Worm (Caenorhabditis elegans) whole organism, L1 larva: ENCODE results near the gene F40D4.12.

Experiments
- alr-1 ChIP-seq: fragments of 200-800 bp; sonication (Bioruptor generic); optimal IDR thresholded peaks from 2 replicates; lab custom pipeline; 2018; ENCODE audit warnings: borderline replicate concordance, mild to moderate bottlenecking, missing genetic modification characterization, missing compliant biosample characterization
- ceh-90 ChIP-seq: sonication (generic microtip); optimal IDR thresholded peaks from 2 replicates; lab custom pipeline; 2016; ENCODE audit warnings: missing genetic modification characterization, missing compliant biosample characterization
- ces-1 ChIP-seq: fragments of 150-350 bp; optimal IDR thresholded peaks from 2 replicates; lab custom pipeline; 2014; ENCODE audit warnings: missing biosample characterization, missing genetic modification reagents, missing genetic modification characterization
- dpl-1 ChIP-seq, 3 experiments: fragments of 150-350 bp in 2 of 3; sonication (generic microtip) in 1 of 3; optimal IDR thresholded peaks; 2 replicates each; lab custom pipeline; 2014 to 2017; ENCODE audit warnings: missing biosample characterization in 3 of 3, missing genetic modification characterization in 3 of 3, missing genetic modification reagents in 3 of 3
- efl-1 ChIP-seq, 4 experiments: fragments of 150-350 bp; optimal IDR thresholded peaks in 3 of 4; peaks in 1 of 4; 1 replicate in 1 of 4; 2 replicates in 3 of 4; lab custom pipeline; 2014; ENCODE audit warnings: missing biosample characterization in 2 of 4, missing genetic modification characterization in 2 of 4, missing genetic modification reagents in 2 of 4
- efl-3 ChIP-seq: fragments of 200-800 bp; sonication (Bioruptor generic); optimal IDR thresholded peaks from 2 replicates; lab custom pipeline; 2018; ENCODE audit warnings: mild to moderate bottlenecking, missing genetic modification characterization, missing compliant biosample characterization
- egl-13 ChIP-seq: sonication (generic microtip); optimal IDR thresholded peaks from 2 replicates; lab custom pipeline; 2016; ENCODE audit warnings: missing genotype, missing genetic modification reagents, missing genetic modification characterization, missing compliant biosample characterization
- egl-27 ChIP-seq, 2 experiments: fragments of 150-350 bp in 1 of 2; sonication (generic microtip); optimal IDR thresholded peaks; 3 replicates each; lab custom pipeline; 2017 to 2018; ENCODE audit warnings: missing biosample characterization in 2 of 2, missing genetic modification characterization in 2 of 2, missing genetic modification reagents in 2 of 2
- ets-5 ChIP-seq: fragments of 200-800 bp; sonication (Bioruptor generic); IDR thresholded peaks from 2 replicates; pipeline ENCODE4 v1.3.6; 2022; ENCODE audit warnings: missing genetic modification characterization, missing compliant biosample characterization
- fos-1 ChIP-seq: fragments of 150-350 bp; optimal IDR thresholded peaks from 2 replicates; lab custom pipeline; 2014; ENCODE audit warnings: missing biosample characterization, missing genetic modification characterization
- hlh-4 ChIP-seq: sonication (generic microtip); optimal IDR thresholded peaks from 2 replicates; lab custom pipeline; 2016; ENCODE audit warnings: mild to moderate bottlenecking, missing genetic modification characterization, missing compliant biosample characterization
- hpl-2 ChIP-seq: fragments of 150-350 bp; optimal IDR thresholded peaks from 2 replicates; lab custom pipeline; 2014; ENCODE audit warnings: missing biosample characterization, missing genetic modification reagents, missing genetic modification characterization
- irx-1 ChIP-seq: sonication (generic microtip); optimal IDR thresholded peaks from 2 replicates; lab custom pipeline; 2016; ENCODE audit warnings: missing genetic modification characterization, missing compliant biosample characterization
- isw-1 ChIP-seq: fragments of 200-800 bp; sonication (Bioruptor generic); IDR thresholded peaks from 2 replicates; pipeline ENCODE4 v1.3.6; 2022; ENCODE audit warnings: missing genetic modification characterization, missing compliant biosample characterization
- lin-13 ChIP-seq: fragments of 150-350 bp; optimal IDR thresholded peaks from 2 replicates; lab custom pipeline; 2014; ENCODE audit warnings: missing biosample characterization, missing genetic modification reagents, missing genetic modification characterization
- lin-14 ChIP-seq: fragments of 200-800 bp; sonication (Bioruptor generic); optimal IDR thresholded peaks from 2 replicates; lab custom pipeline; 2018; ENCODE audit warnings: mild to moderate bottlenecking, missing genetic modification characterization, moderate library complexity, missing compliant biosample characterization
- lin-35 ChIP-seq, 2 experiments: fragments of 150-350 bp; optimal IDR thresholded peaks; 2 replicates each; lab custom pipeline; 2014; ENCODE audit warnings: missing biosample characterization in 2 of 2, missing genetic modification characterization in 2 of 2, missing genetic modification reagents in 2 of 2
- lin-39 ChIP-seq: fragments of 150-350 bp; optimal IDR thresholded peaks from 2 replicates; lab custom pipeline; 2014; ENCODE audit warnings: missing biosample characterization, missing genetic modification reagents, missing genetic modification characterization
- lsy-2 ChIP-seq, 2 experiments: fragments of 150-350 bp; optimal IDR thresholded peaks; 2 replicates each; lab custom pipeline; 2014; ENCODE audit warnings: missing biosample characterization in 2 of 2, missing genetic modification characterization in 2 of 2
- mab-9 ChIP-seq: fragments of 200-800 bp; sonication (Bioruptor generic); IDR thresholded peaks from 2 replicates; pipeline ENCODE4 v1.3.6; 2022; ENCODE audit warnings: missing genetic modification reagents, missing genetic modification characterization, missing compliant biosample characterization
- nhr-11 ChIP-seq: fragments of 150-350 bp; optimal IDR thresholded peaks from 2 replicates; lab custom pipeline; 2014; ENCODE audit warnings: missing biosample characterization, missing genetic modification characterization
- nhr-20 ChIP-seq: sonication (generic microtip); optimal IDR thresholded peaks from 2 replicates; lab custom pipeline; 2016; ENCODE audit warnings: mild to moderate bottlenecking, missing genetic modification characterization, missing compliant biosample characterization
- nhr-76 ChIP-seq: sonication (generic microtip); optimal IDR thresholded peaks from 2 replicates; lab custom pipeline; 2017; ENCODE audit warnings: missing biosample characterization, missing genetic modification characterization
- nhr-77 ChIP-seq: fragments of 150-350 bp; optimal IDR thresholded peaks from 2 replicates; lab custom pipeline; 2014; ENCODE audit warnings: missing biosample characterization, missing genetic modification characterization
- nhr-84 ChIP-seq: sonication (generic microtip); optimal IDR thresholded peaks from 2 replicates; lab custom pipeline; 2017; ENCODE audit warnings: missing biosample characterization, missing genetic modification characterization
- snpc-4 ChIP-seq: fragments of 150-350 bp; optimal IDR thresholded peaks from 2 replicates; lab custom pipeline; 2014; ENCODE audit warnings: missing biosample characterization, missing genetic modification characterization
- sox-4 ChIP-seq: sonication (generic microtip); optimal IDR thresholded peaks from 2 replicates; lab custom pipeline; 2016; ENCODE audit warnings: missing genetic modification characterization, missing compliant biosample characterization
- tlp-1 ChIP-seq: fragments of 150-350 bp; optimal IDR thresholded peaks from 2 replicates; lab custom pipeline; 2014; ENCODE audit warnings: missing biosample characterization, missing genetic modification characterization
- unc-62 ChIP-seq: fragments of 150-350 bp; optimal IDR thresholded peaks from 2 replicates; lab custom pipeline; 2014; ENCODE audit warnings: missing biosample characterization, missing genetic modification reagents, missing genetic modification characterization
- unc-98 ChIP-seq: fragments of 200-800 bp; sonication (Bioruptor generic); IDR thresholded peaks from 2 replicates; pipeline ENCODE4 v1.3.6; 2022; ENCODE audit warnings: missing genetic modification characterization, missing compliant biosample characterization
- ztf-11 ChIP-seq, 2 experiments: sonication (generic microtip); optimal IDR thresholded peaks; 2 replicates each; lab custom pipeline; 2016 to 2017; ENCODE audit warnings: missing genetic modification characterization in 2 of 2, missing biosample characterization in 1 of 2, missing compliant biosample characterization in 1 of 2

F40D4.12 gene

DNA sequence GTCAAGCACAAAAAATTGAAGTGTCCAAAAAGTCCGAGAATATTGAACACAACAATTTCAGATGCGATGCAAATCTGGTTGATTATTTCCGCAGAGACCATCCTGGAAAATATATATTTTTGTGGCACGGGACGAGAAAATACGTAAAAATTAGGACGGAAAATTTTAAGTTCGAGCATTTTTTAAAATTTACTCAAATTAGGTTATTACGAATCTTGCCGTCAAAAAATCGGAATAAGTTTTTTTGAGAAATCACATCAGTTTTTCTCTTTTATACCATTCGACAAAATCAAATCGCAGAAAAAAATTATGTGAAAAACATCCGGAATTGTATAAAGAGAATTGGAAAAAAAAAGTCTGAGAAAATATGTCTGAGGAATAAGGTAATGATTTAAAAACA is 18.3 kb downstream of the F40D4.12 start, which contains the start of gene srsx-1:
Gene srsx-1 (minus strand): TSS at position 101 of the 400 bp plus-strand sequence.
- TF ChIP-seq sox-4 (no peak), ztf-11 (tag; optimal IDR thresholded peaks at IDR 0.05; lab: Kevin White, UChicago) (no peak), nhr-77 (tag; lab: Kevin White, UChicago) (no peak), nhr-76 (tag; lab: Kevin White, UChicago) (no peak), nhr-11 (no peak), efl-3 (GFP tag; lab: Kevin White, UChicago) (no peak), mab-9 (GFP tag; lab: Robert Waterston, UW) (no peak), isw-1 (no peak), egl-13 (tag; lab: Kevin White, UChicago) (no peak), tlp-1 (no peak), unc-62 (GFP tag; lab: Kevin White, UChicago) (no peak), alr-1 (tag; lab: Kevin White, UChicago) (no peak), ceh-90 (tag; lab: Kevin White, UChicago) (no peak)

- TF ChIP-seq hlh-4 (tag; lab: Kevin White, UChicago) (peak; percentile 45), ceh-90 (tag; lab: Kevin White, UChicago) (no peak)
Measured at ce11 chrV:17178457-17178856, 18.8 kb downstream of the F40D4.12 start, which contains the start of gene srh-174. TSS of gene srh-174 (plus strand) at chrV:17178757.

ce11 chrV:17182045-17182444 is 22.4 kb downstream of the F40D4.12 start, which contains the start of gene srh-159:
TSS of gene srh-159 (plus strand) at chrV:17182345.
- TF ChIP-seq egl-27 (tag; optimal IDR thresholded peaks at IDR 0.05; lab: Kevin White, UChicago) (no peak), hlh-4 (tag; lab: Kevin White, UChicago) (peak; percentile 90), nhr-84 (tag; lab: Kevin White, UChicago) (no peak)
- TF ChIP-seq, all 84 proteins: peak for 1

- TF ChIP-seq efl-3 (GFP tag; lab: Kevin White, UChicago) (no peak), efl-1 (optimal IDR thresholded peaks at IDR 0.05; lab: Kevin White, UChicago) (no peak), efl-1 (GFP tag; optimal IDR thresholded peaks at IDR 0.05 in 1 of 2; lab: Kevin White, UChicago) (no peak), irx-1 (tag; lab: Kevin White, UChicago) (no peak), isw-1 (no peak), nhr-20 (no peak), unc-98 (GFP tag; lab: Robert Waterston, UW) (no peak), ces-1 (GFP tag; lab: Kevin White, UChicago) (no peak), lsy-2 (tag; optimal IDR thresholded peaks at IDR 0.05; lab: Kevin White, UChicago) (no peak), fos-1 (tag; lab: Kevin White, UChicago) (no peak), lin-35 (GFP tag; optimal IDR thresholded peaks at IDR 0.05; lab: Kevin White, UChicago) (no peak), lin-39 (tag; lab: Kevin White, UChicago) (no peak), ets-5 (no peak), snpc-4 (tag; lab: Kevin White, UChicago) (no peak), dpl-1 (GFP tag; optimal IDR thresholded peaks at IDR 0.05; lab: Kevin White, UChicago) (no peak), mab-9 (GFP tag; lab: Robert Waterston, UW) (no peak), lin-14 (GFP tag; lab: Kevin White, UChicago) (no peak), lin-13 (GFP tag; lab: Kevin White, UChicago) (no peak), hpl-2 (GFP tag; lab: Kevin White, UChicago) (no peak)
Measured at ce11 chrV:17190399-17190798, 30.7 kb downstream of the F40D4.12 start, which contains the start of gene str-199. TSS of gene str-199 (minus strand) at chrV:17190499.

DNA sequence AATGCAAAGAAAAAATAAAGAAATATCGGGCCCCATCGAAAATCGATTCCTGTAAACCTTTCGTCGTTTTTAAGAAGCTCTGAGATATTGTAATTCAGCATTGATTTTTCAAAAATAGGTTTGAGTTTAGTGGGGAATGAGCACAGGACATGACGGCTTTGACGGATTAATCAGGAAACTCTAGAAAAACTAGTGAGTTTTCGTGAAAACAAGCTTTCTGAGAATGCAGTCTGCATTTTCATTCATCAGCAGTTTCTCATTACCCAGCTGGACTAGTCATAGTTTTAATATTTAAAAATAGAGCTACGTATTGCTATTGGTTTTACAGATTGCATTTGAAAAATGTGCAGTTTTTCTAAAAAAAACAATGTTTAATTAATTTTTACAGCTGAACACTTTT is 32.6 kb downstream of the F40D4.12 start, which contains the start of gene srz-47:
Gene srz-47 (minus strand): TSS at position 101 of the 400 bp plus-strand sequence.
- TF ChIP-seq hlh-4 (tag; lab: Kevin White, UChicago) (peak; percentile 29), lsy-2 (tag; optimal IDR thresholded peaks at IDR 0.05; lab: Kevin White, UChicago) (no peak)
- TF ChIP-seq, all 84 proteins: peak for 1
